Fruit fly (Drosophila melanogaster): ENCODE measurements around the gene CG33178.

The CG33178 gene

dm6 chrX:15063404-15064062 is 19.1 kb upstream of the CG33178 start, which contains the start of the genes hiw and ND-B18 (continued):
- TF ChIP-seq CG13424 (tag; optimal IDR thresholded peaks at IDR 0.05): peak; percentile 4
- peak; percentile 49 for TF ChIP-seq CTCF (GFP tag; optimal IDR thresholded peaks at IDR 0.05)
- TF ChIP-seq Ets65A (GFP tag): peak; percentile 91
- peak; percentile 93 to 99 for TF ChIP-seq crp (GFP tag; optimal IDR thresholded peaks at IDR 0.05)
- TF ChIP-seq wor (GFP tag; IDR thresholded peaks at IDR 0.05): no peak
- no peak for TF ChIP-seq CG12744 (GFP tag; optimal IDR thresholded peaks at IDR 0.05)
- peak; percentile 52 for TF ChIP-seq da (GFP tag; optimal IDR thresholded peaks at IDR 0.05)
- TF ChIP-seq CG5245 (GFP tag; optimal IDR thresholded peaks at IDR 0.05): no peak
- peak; percentile 42 for TF ChIP-seq CG9797 (GFP tag; optimal IDR thresholded peaks at IDR 0.05)
- peak; percentile 33 for TF ChIP-seq Mes4 (GFP tag; optimal IDR thresholded peaks at IDR 0.05)
- no peak for TF ChIP-seq sens-2 (GFP tag; IDR thresholded peaks at IDR 0.05)
- no peak for TF ChIP-seq B-H1 (GFP tag; IDR thresholded peaks at IDR 0.05)
- peak; percentile 38; the same call in 1 of the 2 replicates for TF ChIP-seq amos (GFP tag; IDR thresholded peaks at IDR 0.05; ENCODE audit: partially characterized antibody)
- peak; percentile 83 for TF ChIP-seq pzg (GFP tag; optimal IDR thresholded peaks at IDR 0.05)
- peak; percentile 37 for TF ChIP-seq lilli (GFP tag; optimal IDR thresholded peaks at IDR 0.05)
- peak; percentile 43 for TF ChIP-seq caup (GFP tag; optimal IDR thresholded peaks at IDR 0.05; ENCODE audit: severe bottlenecking)
- TF ChIP-seq sens (GFP tag): peak; percentile 70
- TF ChIP-seq Sry-β (GFP tag; optimal IDR thresholded peaks at IDR 0.05): peak; percentile 72
- peak; percentile 17 for TF ChIP-seq CG17829 (tag; optimal IDR thresholded peaks at IDR 0.05)
- peak; percentile 29 for TF ChIP-seq CG13624 (GFP tag; optimal IDR thresholded peaks at IDR 0.05)
- no peak for TF ChIP-seq Fer2 (tag; optimal IDR thresholded peaks at IDR 0.05)
- no peak for TF ChIP-seq CG2678 (tag; optimal IDR thresholded peaks at IDR 0.05)
- no peak for TF ChIP-seq nerfin-2 (GFP tag; IDR thresholded peaks at IDR 0.05; ENCODE audit: partially characterized antibody)
- TF ChIP-seq vvl (GFP tag; IDR thresholded peaks at IDR 0.05): 0 out of 2 replicates have a peak, but pooled peaks have one; percentile 12
- TF ChIP-seq CG3281 (GFP tag; optimal IDR thresholded peaks at IDR 0.05): peak; percentile 29
- peak; percentile 73 for TF ChIP-seq CG4617 (GFP tag; optimal IDR thresholded peaks at IDR 0.05; ENCODE audit: borderline replicate concordance)
- TF ChIP-seq CG7963 (GFP tag; IDR thresholded peaks at IDR 0.05; ENCODE audit: partially characterized antibody): no peak
- peak; percentile 23; the same call in 1 of the 2 replicates for TF ChIP-seq CG9932 (GFP tag; IDR thresholded peaks at IDR 0.05)
- no peak for TF ChIP-seq bab2 (GFP tag; optimal IDR thresholded peaks at IDR 0.05)
- peak; percentile 17 for TF ChIP-seq HHEX (GFP tag; optimal IDR thresholded peaks at IDR 0.05)
- TF ChIP-seq Dp (GFP tag; optimal IDR thresholded peaks at IDR 0.05): peak; percentile 64
- no peak for TF ChIP-seq Bteb2 (GFP tag; optimal IDR thresholded peaks at IDR 0.05)
- TF ChIP-seq mam (GFP tag; optimal IDR thresholded peaks at IDR 0.05): peak; percentile 39
- no peak for TF ChIP-seq mirr (GFP tag; optimal IDR thresholded peaks at IDR 0.05)
- TF ChIP-seq tna (GFP tag; IDR thresholded peaks at IDR 0.05; ENCODE audit: partially characterized antibody): no peak
- peak; percentile 8 for TF ChIP-seq CG9817 (tag; optimal IDR thresholded peaks at IDR 0.05)
- TF ChIP-seq HmgD (GFP tag; optimal IDR thresholded peaks at IDR 0.05): no peak
- TF ChIP-seq insv (GFP tag; optimal IDR thresholded peaks at IDR 0.05): no peak
- TF ChIP-seq Abd-B (GFP tag; optimal IDR thresholded peaks at IDR 0.05): no peak
- TF ChIP-seq Hmr (GFP tag; optimal IDR thresholded peaks at IDR 0.05): peak; percentile 39
- peak; percentile 29 for TF ChIP-seq Mad (GFP tag; optimal IDR thresholded peaks at IDR 0.05)
- peak; percentile 9 for TF ChIP-seq CG10209 (GFP tag; optimal IDR thresholded peaks at IDR 0.05)
- no peak for TF ChIP-seq CG4730 (GFP tag; IDR thresholded peaks at IDR 0.05)
- no peak for TF ChIP-seq CG17802 (tag; optimal IDR thresholded peaks at IDR 0.05)
- TF ChIP-seq Antp (GFP tag; optimal IDR thresholded peaks at IDR 0.05): peak; percentile 10
- TF ChIP-seq fd64A (GFP tag; optimal IDR thresholded peaks at IDR 0.05): no peak
- TF ChIP-seq Oli (tag; optimal IDR thresholded peaks at IDR 0.05): no peak
- no peak for TF ChIP-seq CG31388 (GFP tag; optimal IDR thresholded peaks at IDR 0.05)
- peak; percentile 30 for TF ChIP-seq CG12104 (GFP tag; optimal IDR thresholded peaks at IDR 0.05)
- no peak for TF ChIP-seq CG7271 (tag; optimal IDR thresholded peaks at IDR 0.05)

Data from whole organism, embryonic.